Worm (Caenorhabditis elegans) whole organism, L1 larva: ENCODE results near the gene srlf-1.

Experiments
- C16A3.4 ChIP-seq: fragments of 150-350 bp; optimal IDR thresholded peaks from 2 replicates; lab custom pipeline; 2014; ENCODE audit warnings: missing biosample characterization, missing genetic modification characterization
- F16B12.6 ChIP-seq: fragments of 150-350 bp; optimal IDR thresholded peaks from 2 replicates; lab custom pipeline; 2014; ENCODE audit warnings: missing biosample characterization, missing genetic modification characterization
- alr-1 ChIP-seq: fragments of 200-800 bp; sonication (Bioruptor generic); optimal IDR thresholded peaks from 2 replicates; lab custom pipeline; 2018; ENCODE audit warnings: borderline replicate concordance, mild to moderate bottlenecking, missing genetic modification characterization, missing compliant biosample characterization
- aly-2 ChIP-seq: fragments of 150-350 bp; optimal IDR thresholded peaks from 2 replicates; lab custom pipeline; 2014; ENCODE audit warnings: missing biosample characterization, missing genetic modification characterization
- blmp-1 ChIP-seq: fragments of 150-350 bp; optimal IDR thresholded peaks from 2 replicates; lab custom pipeline; 2014; ENCODE audit warnings: missing biosample characterization, missing genetic modification characterization
- ceh-8 ChIP-seq: fragments of 200-800 bp; sonication (Bioruptor generic); optimal IDR thresholded peaks from 2 replicates; lab custom pipeline; 2018; ENCODE audit warnings: mild to moderate bottlenecking, missing genetic modification characterization, moderate library complexity, missing compliant biosample characterization
- ceh-82 ChIP-seq, 3 experiments: fragments of 150-350 bp in 1 of 3; sonication (generic microtip) in 2 of 3; optimal IDR thresholded peaks; 2 replicates each; lab custom pipeline; 2014 to 2017; ENCODE audit warnings: missing biosample characterization in 3 of 3, missing genetic modification characterization in 3 of 3
- ceh-90 ChIP-seq: sonication (generic microtip); optimal IDR thresholded peaks from 2 replicates; lab custom pipeline; 2016; ENCODE audit warnings: missing genetic modification characterization, missing compliant biosample characterization
- ces-1 ChIP-seq: fragments of 150-350 bp; optimal IDR thresholded peaks from 2 replicates; lab custom pipeline; 2014; ENCODE audit warnings: missing biosample characterization, missing genetic modification reagents, missing genetic modification characterization
- dpl-1 ChIP-seq, 3 experiments: fragments of 150-350 bp in 2 of 3; sonication (generic microtip) in 1 of 3; optimal IDR thresholded peaks; 2 replicates each; lab custom pipeline; 2014 to 2017; ENCODE audit warnings: missing biosample characterization in 3 of 3, missing genetic modification characterization in 3 of 3, missing genetic modification reagents in 3 of 3
- dsc-1 ChIP-seq: sonication (generic microtip); optimal IDR thresholded peaks from 2 replicates; lab custom pipeline; 2016; ENCODE audit warnings: mild to moderate bottlenecking, missing genetic modification characterization, missing compliant biosample characterization
- efl-1 ChIP-seq, 4 experiments: fragments of 150-350 bp; optimal IDR thresholded peaks in 3 of 4; peaks in 1 of 4; 1 replicate in 1 of 4; 2 replicates in 3 of 4; lab custom pipeline; 2014; ENCODE audit warnings: missing biosample characterization in 2 of 4, missing genetic modification characterization in 2 of 4, missing genetic modification reagents in 2 of 4
- elt-2 ChIP-seq: sonication (generic microtip); optimal IDR thresholded peaks from 2 replicates; lab custom pipeline; 2016; ENCODE audit warnings: missing genetic modification characterization, mild to moderate bottlenecking, inconsistent platforms, missing compliant biosample characterization, missing genetic modification reagents
- elt-3 ChIP-seq, 6 experiments: fragments of 150-350 bp in 1 of 6; sonication (generic microtip); optimal IDR thresholded peaks; 2 replicates each; lab custom pipeline; 2017 to 2018; ENCODE audit warnings: missing biosample characterization in 6 of 6, missing genetic modification characterization in 6 of 6, inconsistent platforms in 1 of 6
- fkh-4 ChIP-seq: sonication (generic microtip); optimal IDR thresholded peaks from 2 replicates; lab custom pipeline; 2016; ENCODE audit warnings: missing compliant biosample characterization, missing genetic modification characterization, borderline replicate concordance
- fkh-8 ChIP-seq: sonication (generic microtip); optimal IDR thresholded peaks from 2 replicates; lab custom pipeline; 2016; ENCODE audit warnings: mild to moderate bottlenecking, missing genetic modification characterization, missing compliant biosample characterization
- hlh-17 ChIP-seq: fragments of 200-800 bp; sonication (Bioruptor generic); optimal IDR thresholded peaks from 2 replicates; lab custom pipeline; 2018; ENCODE audit warnings: missing genetic modification characterization, mild to moderate bottlenecking, missing compliant biosample characterization, moderate library complexity, borderline replicate concordance
- irx-1 ChIP-seq: sonication (generic microtip); optimal IDR thresholded peaks from 2 replicates; lab custom pipeline; 2016; ENCODE audit warnings: missing genetic modification characterization, missing compliant biosample characterization
- lin-13 ChIP-seq: fragments of 150-350 bp; optimal IDR thresholded peaks from 2 replicates; lab custom pipeline; 2014; ENCODE audit warnings: missing biosample characterization, missing genetic modification reagents, missing genetic modification characterization
- lin-14 ChIP-seq: fragments of 200-800 bp; sonication (Bioruptor generic); optimal IDR thresholded peaks from 2 replicates; lab custom pipeline; 2018; ENCODE audit warnings: mild to moderate bottlenecking, missing genetic modification characterization, moderate library complexity, missing compliant biosample characterization
- lin-15B ChIP-seq: fragments of 150-350 bp; sonication (generic microtip); optimal IDR thresholded peaks from 3 replicates; lab custom pipeline; 2014; ENCODE audit warnings: missing biosample characterization, missing genetic modification characterization
- lin-35 ChIP-seq, 2 experiments: fragments of 150-350 bp; optimal IDR thresholded peaks; 2 replicates each; lab custom pipeline; 2014; ENCODE audit warnings: missing biosample characterization in 2 of 2, missing genetic modification characterization in 2 of 2, missing genetic modification reagents in 2 of 2
- lsy-2 ChIP-seq, 2 experiments: fragments of 150-350 bp; optimal IDR thresholded peaks; 2 replicates each; lab custom pipeline; 2014; ENCODE audit warnings: missing biosample characterization in 2 of 2, missing genetic modification characterization in 2 of 2
- nhr-12 ChIP-seq: sonication (generic microtip); optimal IDR thresholded peaks from 2 replicates; lab custom pipeline; 2017; ENCODE audit warnings: missing biosample characterization, missing genetic modification characterization
- nhr-19 ChIP-seq: fragments of 200-800 bp; sonication (Bioruptor generic); conservative IDR thresholded peaks from 2 replicates; pipeline ENCODE4 v1.3.6; 2022; ENCODE audit warnings: missing genetic modification characterization, missing compliant biosample characterization
- nhr-28 ChIP-seq: fragments of 150-350 bp; optimal IDR thresholded peaks from 2 replicates; lab custom pipeline; 2014; ENCODE audit warnings: missing biosample characterization, missing genetic modification characterization
- nhr-47 ChIP-seq: sonication (generic microtip); optimal IDR thresholded peaks from 2 replicates; lab custom pipeline; 2016; ENCODE audit warnings: mild to moderate bottlenecking, missing genetic modification characterization, moderate library complexity, missing compliant biosample characterization
- nhr-71 ChIP-seq: sonication (generic microtip); optimal IDR thresholded peaks from 2 replicates; lab custom pipeline; 2016; ENCODE audit warnings: mild to moderate bottlenecking, missing genetic modification characterization, moderate library complexity, missing compliant biosample characterization
- nhr-84 ChIP-seq: sonication (generic microtip); optimal IDR thresholded peaks from 2 replicates; lab custom pipeline; 2017; ENCODE audit warnings: missing biosample characterization, missing genetic modification characterization
- nhr-90 ChIP-seq: sonication (generic microtip); optimal IDR thresholded peaks from 2 replicates; lab custom pipeline; 2016; ENCODE audit warnings: mild to moderate bottlenecking, missing genetic modification characterization, missing compliant biosample characterization; ENCODE audit not compliant: poor library complexity
- pax-3 ChIP-seq: fragments of 200-800 bp; sonication (Bioruptor generic); optimal IDR thresholded peaks from 2 replicates; lab custom pipeline; 2018; ENCODE audit warnings: mild to moderate bottlenecking, missing genetic modification characterization, moderate library complexity, missing compliant biosample characterization
- rnt-1 ChIP-seq: sonication (generic microtip); optimal IDR thresholded peaks from 2 replicates; lab custom pipeline; 2016; ENCODE audit warnings: mild to moderate bottlenecking, missing genetic modification characterization, moderate library complexity, missing compliant biosample characterization
- skn-1 ChIP-seq: fragments of 150-350 bp; optimal IDR thresholded peaks from 2 replicates; lab custom pipeline; 2014; ENCODE audit warnings: missing biosample characterization, missing genetic modification characterization
- snu-23 ChIP-seq: sonication (generic microtip); optimal IDR thresholded peaks from 2 replicates; lab custom pipeline; 2016; ENCODE audit warnings: missing genetic modification characterization, missing compliant biosample characterization
- sox-4 ChIP-seq: sonication (generic microtip); optimal IDR thresholded peaks from 2 replicates; lab custom pipeline; 2016; ENCODE audit warnings: missing genetic modification characterization, missing compliant biosample characterization
- tbx-2 ChIP-seq: sonication (generic microtip); optimal IDR thresholded peaks from 2 replicates; lab custom pipeline; 2016; ENCODE audit warnings: missing genetic modification characterization, missing compliant biosample characterization
- unc-130 ChIP-seq: fragments of 150-350 bp; optimal IDR thresholded peaks from 2 replicates; lab custom pipeline; 2017; ENCODE audit warnings: missing biosample characterization, missing genetic modification characterization, inconsistent platforms
- unc-86 ChIP-seq: sonication (generic microtip); optimal IDR thresholded peaks from 2 replicates; lab custom pipeline; 2016; ENCODE audit warnings: missing genetic modification characterization, missing compliant biosample characterization
- unc-98 ChIP-seq: fragments of 200-800 bp; sonication (Bioruptor generic); IDR thresholded peaks from 2 replicates; pipeline ENCODE4 v1.3.6; 2022; ENCODE audit warnings: missing genetic modification characterization, missing compliant biosample characterization
- vab-15 ChIP-seq: sonication (generic microtip); optimal IDR thresholded peaks from 2 replicates; lab custom pipeline; 2017; ENCODE audit warnings: missing genotype, mild to moderate bottlenecking, missing genetic modification characterization, missing compliant biosample characterization
- xbp-1 ChIP-seq: sonication (generic microtip); optimal IDR thresholded peaks from 2 replicates; lab custom pipeline; 2016; ENCODE audit warnings: missing genetic modification characterization, missing compliant biosample characterization
- zag-1 ChIP-seq: fragments of 150-350 bp; optimal IDR thresholded peaks from 2 replicates; lab custom pipeline; 2014; ENCODE audit warnings: missing biosample characterization, missing genetic modification characterization
- ztf-11 ChIP-seq, 2 experiments: sonication (generic microtip); optimal IDR thresholded peaks; 2 replicates each; lab custom pipeline; 2016 to 2017; ENCODE audit warnings: missing genetic modification characterization in 2 of 2, missing biosample characterization in 1 of 2, missing compliant biosample characterization in 1 of 2
- ztf-4 ChIP-seq: fragments of 150-350 bp; optimal IDR thresholded peaks from 2 replicates; lab custom pipeline; 2014; ENCODE audit warnings: missing biosample characterization, missing genetic modification characterization

srlf-1 gene

ce11 chrII:7756810-7757209 is 33.6 kb upstream of the srlf-1 start (continued):
- TF ChIP-seq nhr-84 (tag; lab: Kevin White, UChicago) = no peak
- TF ChIP-seq C16A3.4 (tag; lab: Kevin White, UChicago) = peak; percentile 73
- peak; percentile 9 for TF ChIP-seq irx-1 (tag; lab: Kevin White, UChicago)
- TF ChIP-seq unc-130 (tag; lab: Kevin White, UChicago) = peak; percentile 63
- peak; percentile 48 for TF ChIP-seq tbx-2 (tag; lab: Kevin White, UChicago)
- TF ChIP-seq nhr-12 (tag; lab: Kevin White, UChicago) = no peak
- TF ChIP-seq hlh-17 (GFP tag; lab: Kevin White, UChicago) = no peak
- TF ChIP-seq skn-1 (tag; lab: Kevin White, UChicago) = peak; percentile 8
- TF ChIP-seq dsc-1 (tag; lab: Kevin White, UChicago) = no peak
- TF ChIP-seq zag-1 (tag; lab: Kevin White, UChicago) = no peak
- TF ChIP-seq ceh-90 (tag; lab: Kevin White, UChicago) = no peak
- no peak for TF ChIP-seq fkh-8
- no peak for TF ChIP-seq nhr-28 (tag; lab: Kevin White, UChicago)

- peak; percentile 11 for TF ChIP-seq snu-23 (GFP tag; lab: Kevin White, UChicago)
- no peak for TF ChIP-seq ztf-4
- TF ChIP-seq nhr-71 (tag; lab: Kevin White, UChicago) = peak; percentile 28
- peak; percentile 50 to 61 for TF ChIP-seq efl-1 (optimal IDR thresholded peaks at IDR 0.05; lab: Kevin White, UChicago)
- peak in 1 of 2 experiments; percentile 93 for TF ChIP-seq efl-1 (GFP tag; optimal IDR thresholded peaks at IDR 0.05 in 1 of 2; lab: Kevin White, UChicago)
- TF ChIP-seq unc-86 (tag; lab: Kevin White, UChicago) = peak; percentile 25
- TF ChIP-seq rnt-1 = peak; percentile 32
- peak; percentile 40 for TF ChIP-seq elt-2 (tag; lab: Kevin White, UChicago)
- peak; percentile 37 for TF ChIP-seq lin-14 (GFP tag; lab: Kevin White, UChicago)
- TF ChIP-seq lin-35 (GFP tag; optimal IDR thresholded peaks at IDR 0.05; lab: Kevin White, UChicago) = peak in 1 of 2 experiments; percentile 9
- no peak for TF ChIP-seq aly-2 (tag; lab: Kevin White, UChicago)
- TF ChIP-seq blmp-1 = no peak
- TF ChIP-seq C16A3.4 (tag; lab: Kevin White, UChicago) = peak; percentile 16
- no peak for TF ChIP-seq pax-3 (tag; lab: Kevin White, UChicago)
- TF ChIP-seq nhr-47 (tag; lab: Kevin White, UChicago) = peak; percentile 29
- peak in 1 of 2 experiments; percentile 65 for TF ChIP-seq lsy-2 (tag; optimal IDR thresholded peaks at IDR 0.05; lab: Kevin White, UChicago)
- no peak for TF ChIP-seq elt-3 (tag; optimal IDR thresholded peaks at IDR 0.05; lab: Kevin White, UChicago)
- peak in 1 of 3 experiments; percentile 18 for TF ChIP-seq dpl-1 (GFP tag; optimal IDR thresholded peaks at IDR 0.05; lab: Kevin White, UChicago)
- peak; percentile 14 for TF ChIP-seq ceh-8
- TF ChIP-seq xbp-1 (tag; lab: Kevin White, UChicago) = peak; percentile 9
- TF ChIP-seq fkh-8 = peak; percentile 24
These were observed 31.8 kb upstream of the srlf-1 start, which contains the start of gene B0228.7 for ce11 chrII:7758397-7759135. B0228.7 (minus strand) TSS chrII:7759023.

DNA sequence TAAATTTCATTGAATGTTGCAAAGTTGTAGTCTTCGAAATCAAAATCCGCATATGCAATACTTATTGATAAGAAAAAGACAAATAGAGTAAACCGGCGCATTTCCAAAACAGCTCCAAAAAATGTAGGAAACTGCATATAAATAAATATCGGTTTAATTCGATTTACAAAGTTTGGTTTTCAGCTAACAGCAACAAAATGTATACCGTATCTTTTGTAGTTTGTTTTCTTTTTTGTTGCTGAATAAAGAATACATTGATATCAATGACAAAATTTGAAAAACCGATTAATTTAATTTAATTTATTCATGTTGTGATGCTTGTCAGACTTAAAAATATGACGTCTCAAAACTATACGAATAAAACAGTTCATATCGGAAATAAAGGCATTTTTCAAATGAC is 29.0 kb upstream of the srlf-1 start, which contains the start of gene B0228.8:
TSS of gene B0228.8 (minus strand) at position 101 of the 400 bp plus-strand sequence.
- TF ChIP-seq unc-86 (tag; lab: Kevin White, UChicago) (no peak), ces-1 (GFP tag; lab: Kevin White, UChicago) (no peak), vab-15 (tag; lab: Kevin White, UChicago) (no peak), lin-15B (no peak), zag-1 (tag; lab: Kevin White, UChicago) (no peak), nhr-19 (GFP tag; lab: Robert Waterston, UW) (no peak), elt-3 (tag; optimal IDR thresholded peaks at IDR 0.05; lab: Kevin White, UChicago) (no peak), F16B12.6 (no peak), ceh-82 (tag; optimal IDR thresholded peaks at IDR 0.05; lab: Kevin White, UChicago) (no peak), sox-4 (tag; lab: Kevin White, UChicago) (no peak), alr-1 (no peak), xbp-1 (tag; lab: Kevin White, UChicago) (no peak), unc-98 (GFP tag; lab: Robert Waterston, UW) (no peak), ztf-11 (tag; optimal IDR thresholded peaks at IDR 0.05; lab: Kevin White, UChicago) (no peak), lin-13 (GFP tag; lab: Kevin White, UChicago) (no peak), tbx-2 (tag; lab: Kevin White, UChicago) (no peak), fkh-4 (tag; lab: Kevin White, UChicago) (no peak), ztf-4 (no peak), nhr-47 (tag; lab: Kevin White, UChicago) (no peak), nhr-90 (tag; lab: Kevin White, UChicago) (no peak)
